Fruit fly (Drosophila melanogaster): Measurements from ENCODE around the gene CG8578.
A peak's percentile ranks its signal among the peaks of the same experiment; 100 is the strongest.

CG8578 gene

dm6 chrX:15869843-15870242, 25.6 kb downstream of the CG8578 start, which contains the start of gene CG16952 (continued):
- TF ChIP-seq CG12219 (GFP tag; optimal IDR thresholded peaks at IDR 0.05) (no peak), CG31388 (GFP tag; optimal IDR thresholded peaks at IDR 0.05) (no peak), CG5245 (GFP tag; optimal IDR thresholded peaks at IDR 0.05) (no peak), disco-r (GFP tag; optimal IDR thresholded peaks at IDR 0.05) (no peak), Aef1 (GFP tag; IDR thresholded peaks at IDR 0.05) (no peak), CG3281 (GFP tag; optimal IDR thresholded peaks at IDR 0.05) (no peak), ham (GFP tag; IDR thresholded peaks at IDR 0.05) (no peak), CG16863 (GFP tag; optimal IDR thresholded peaks at IDR 0.05) (no peak), Gug (GFP tag; IDR thresholded peaks at IDR 0.05) (no peak), CG17186 (GFP tag; optimal IDR thresholded peaks at IDR 0.05) (peak; percentile 31), CG10462 (GFP tag; optimal IDR thresholded peaks at IDR 0.05) (peak; percentile 55), Optix (GFP tag; IDR thresholded peaks at IDR 0.05) (no peak), dimm (GFP tag; IDR thresholded peaks at IDR 0.05) (no peak), CG9932 (GFP tag; IDR thresholded peaks at IDR 0.05) (peak; percentile 40; the same call in 1 of the 2 replicates), maf-S (GFP tag; optimal IDR thresholded peaks at IDR 0.05) (no peak), rib (GFP tag; IDR thresholded peaks at IDR 0.05) (no peak), chm (GFP tag; IDR thresholded peaks at IDR 0.05) (no peak), CG13424 (tag; optimal IDR thresholded peaks at IDR 0.05) (no peak), cad (GFP tag; optimal IDR thresholded peaks at IDR 0.05) (no peak), mld (GFP tag; IDR thresholded peaks at IDR 0.05; ENCODE audit: partially characterized antibody) (peak; percentile 62; the same call in 1 of the 3 replicates), CG9797 (GFP tag; optimal IDR thresholded peaks at IDR 0.05) (peak; percentile 63), NK7.1 (GFP tag; optimal IDR thresholded peaks at IDR 0.05) (no peak), Neu2 (GFP tag; optimal IDR thresholded peaks at IDR 0.05; ENCODE audit: borderline replicate concordance) (no peak), run (tag; optimal IDR thresholded peaks at IDR 0.05) (no peak), slp2 (GFP tag; optimal IDR thresholded peaks at IDR 0.05) (no peak), CG34376 (GFP tag; optimal IDR thresholded peaks at IDR 0.05) (peak; percentile 10), Hr78 (GFP tag; optimal IDR thresholded peaks at IDR 0.05) (no peak), BEAF-32 (GFP tag; optimal IDR thresholded peaks at IDR 0.05) (peak; percentile 91), CG6791 (GFP tag; IDR thresholded peaks at IDR 0.05; ENCODE audit: partially characterized antibody) (peak; percentile 84), eyg (GFP tag; optimal IDR thresholded peaks at IDR 0.05) (no peak), sqz (GFP tag; optimal IDR thresholded peaks at IDR 0.05) (no peak), CG6272 (GFP tag; IDR thresholded peaks at IDR 0.05) (no peak), Dfd (GFP tag; optimal IDR thresholded peaks at IDR 0.05) (no peak), fd64A (GFP tag; optimal IDR thresholded peaks at IDR 0.05) (no peak), CTCF (GFP tag; optimal IDR thresholded peaks at IDR 0.05) (no peak), Ssrp (tag; optimal IDR thresholded peaks at IDR 0.05) (no peak), CG10431 (GFP tag; optimal IDR thresholded peaks at IDR 0.05) (no peak), ash1 (GFP tag; optimal IDR thresholded peaks at IDR 0.05) (no peak), CG17385 (GFP tag; optimal IDR thresholded peaks at IDR 0.05) (no peak), lola (GFP tag; optimal IDR thresholded peaks at IDR 0.05) (no peak), CG1602 (GFP tag; optimal IDR thresholded peaks at IDR 0.05) (no peak), ewg (GFP tag; optimal IDR thresholded peaks at IDR 0.05) (no peak), Hey (tag; optimal IDR thresholded peaks at IDR 0.05) (no peak), nerfin-1 (tag; optimal IDR thresholded peaks at IDR 0.05) (peak; percentile 56), tx (GFP tag; optimal IDR thresholded peaks at IDR 0.05) (no peak), aop (GFP tag; IDR thresholded peaks at IDR 0.05) (no peak), CG31365 (tag; optimal IDR thresholded peaks at IDR 0.05) (no peak), ems (GFP tag; optimal IDR thresholded peaks at IDR 0.05) (no peak), Bdp1 (GFP tag; optimal IDR thresholded peaks at IDR 0.05) (no peak), CG3065 (GFP tag; optimal IDR thresholded peaks at IDR 0.05) (no peak), HLH54F (GFP tag; optimal IDR thresholded peaks at IDR 0.05) (no peak), jing (GFP tag; optimal IDR thresholded peaks at IDR 0.05) (no peak)

All from whole organism, embryonic.